ENCODE assay signal across 6 worm cellular contexts in the genomic region with DNA sequence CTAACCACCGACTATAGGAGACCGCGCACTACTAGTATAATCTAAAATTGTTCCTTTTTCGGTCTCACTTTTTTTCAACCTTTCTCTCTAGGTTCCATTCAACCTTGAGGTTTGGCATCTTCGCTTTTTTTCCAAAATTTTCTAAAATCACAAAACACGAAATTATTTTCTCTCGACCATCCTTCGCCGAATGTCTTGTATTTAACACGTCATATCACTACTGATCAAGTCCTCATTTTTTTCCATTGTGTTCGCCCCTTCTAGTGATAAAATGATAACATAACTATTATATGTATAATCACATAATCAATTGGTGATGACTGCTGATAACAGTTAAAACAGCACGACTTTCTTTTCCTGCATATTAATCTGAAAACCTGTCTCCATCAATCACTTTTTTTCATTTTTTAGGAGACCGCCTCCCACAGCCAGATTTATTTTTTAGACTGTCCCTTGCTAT.
TF ChIP-seq lines count a peak whose summit lies in the region.

A gene (plus strand): TSS at position 410 of the 460 bp plus-strand sequence.

TF ChIP-seq in whole organism, L1 larva, 84 proteins besides CTCF, POLR2A, EP300 and RAD21 (continues in another document):
- TF ChIP-seq fkh-10 (GFP tag; optimal IDR thresholded peaks at IDR 0.05; lab: Kevin White, UChicago) (no peak), lin-14 (GFP tag; optimal IDR thresholded peaks at IDR 0.05; lab: Kevin White, UChicago) (peak; percentile 43), unc-98 (GFP tag; IDR thresholded peaks at IDR 0.05; lab: Robert Waterston, UW) (no peak), nhr-84 (tag; optimal IDR thresholded peaks at IDR 0.05; lab: Kevin White, UChicago) (no peak), nhr-76 (tag; optimal IDR thresholded peaks at IDR 0.05; lab: Kevin White, UChicago) (no peak), C34B4.2 (tag; optimal IDR thresholded peaks at IDR 0.05; lab: Kevin White, UChicago) (no peak), aha-1 (tag; optimal IDR thresholded peaks at IDR 0.05; lab: Kevin White, UChicago) (no peak), nhr-85 (tag; lab: Kevin White, UChicago) (peak; percentile 71), nhr-11 (tag; optimal IDR thresholded peaks at IDR 0.05; lab: Kevin White, UChicago) (no peak), blmp-1 (tag; optimal IDR thresholded peaks at IDR 0.05; lab: Kevin White, UChicago) (peak; percentile 44), Y116A8C.19 (tag; optimal IDR thresholded peaks at IDR 0.05; lab: Kevin White, UChicago; ENCODE audit: borderline replicate concordance) (no peak), pax-3 (tag; optimal IDR thresholded peaks at IDR 0.05; lab: Kevin White, UChicago) (no peak), lsy-2 (tag; optimal IDR thresholded peaks at IDR 0.05; lab: Kevin White, UChicago) (no peak), nhr-90 (tag; optimal IDR thresholded peaks at IDR 0.05; lab: Kevin White, UChicago; ENCODE audit: poor library complexity) (peak; percentile 6)

TF ChIP-seq in whole organism, L2 larva, 48 proteins besides CTCF, POLR2A, EP300 and RAD21:
- TF ChIP-seq nhr-23 (tag; optimal IDR thresholded peaks at IDR 0.05; lab: Kevin White, UChicago) = no peak
- TF ChIP-seq sma-3 (GFP tag; optimal IDR thresholded peaks at IDR 0.05; lab: Kevin White, UChicago) = peak; percentile 61
- TF ChIP-seq peb-1 (tag; optimal IDR thresholded peaks at IDR 0.05; lab: Kevin White, UChicago) = no peak
- peak; percentile 97 for TF ChIP-seq fos-1 (tag; optimal IDR thresholded peaks at IDR 0.05; lab: Kevin White, UChicago)
- TF ChIP-seq nhr-25 (tag; optimal IDR thresholded peaks at IDR 0.05; lab: Kevin White, UChicago) = peak; percentile 55
- TF ChIP-seq sma-9 (GFP tag; optimal IDR thresholded peaks at IDR 0.05; lab: Kevin White, UChicago) = peak; percentile 32
- no peak for TF ChIP-seq sma-9 (tag; optimal IDR thresholded peaks at IDR 0.05; lab: Kevin White, UChicago)
- no peak for TF ChIP-seq nhr-12 (tag; optimal IDR thresholded peaks at IDR 0.05; lab: Kevin White, UChicago)
- TF ChIP-seq blmp-1 (tag; optimal IDR thresholded peaks at IDR 0.05; lab: Kevin White, UChicago; ENCODE audit: insufficient read depth) = peak; percentile 55
- TF ChIP-seq crh-2 (tag; optimal IDR thresholded peaks at IDR 0.05; lab: Kevin White, UChicago) = peak; percentile 36

TF ChIP-seq in whole organism, L3 larva, 47 proteins besides CTCF, POLR2A, EP300 and RAD21:
- TF ChIP-seq nhr-12 (tag; optimal IDR thresholded peaks at IDR 0.05; lab: Kevin White, UChicago) = no peak
- no peak for TF ChIP-seq unc-62 (GFP tag; optimal IDR thresholded peaks at IDR 0.05; lab: Kevin White, UChicago)
- peak in 1 of 3 experiments; percentile 67 for TF ChIP-seq elt-3 (tag; optimal IDR thresholded peaks at IDR 0.05; lab: Kevin White, UChicago)
- peak; percentile 36 for TF ChIP-seq pqm-1 (tag; optimal IDR thresholded peaks at IDR 0.05; lab: Kevin White, UChicago)
- no peak for TF ChIP-seq nhr-237 (tag; optimal IDR thresholded peaks at IDR 0.05; lab: Kevin White, UChicago)
- no peak for TF ChIP-seq nhr-77 (tag; optimal IDR thresholded peaks at IDR 0.05; lab: Kevin White, UChicago)
- no peak for TF ChIP-seq eor-1 (tag; optimal IDR thresholded peaks at IDR 0.05; lab: Kevin White, UChicago)
- TF ChIP-seq zag-1 (tag; optimal IDR thresholded peaks at IDR 0.05; lab: Kevin White, UChicago) = no peak
- TF ChIP-seq mdl-1 (tag; optimal IDR thresholded peaks at IDR 0.05; lab: Kevin White, UChicago) = no peak
- no peak for TF ChIP-seq elt-1 (tag; optimal IDR thresholded peaks at IDR 0.05; lab: Kevin White, UChicago)
- peak; percentile 97 for TF ChIP-seq elt-2 (tag; optimal IDR thresholded peaks at IDR 0.05; lab: Kevin White, UChicago)

TF ChIP-seq in whole organism, L4 larva, 104 proteins besides CTCF, POLR2A, EP300 and RAD21 (continues in another document):
- TF ChIP-seq lsy-2 (tag; optimal IDR thresholded peaks at IDR 0.05; lab: Kevin White, UChicago) (no peak), lin-1 (GFP tag; IDR thresholded peaks at IDR 0.05; lab: Robert Waterston, UW) (peak; percentile 84), dmd-6 (GFP tag; IDR thresholded peaks at IDR 0.05; lab: Robert Waterston, UW) (peak; percentile 85), nhr-41 (GFP tag; IDR thresholded peaks at IDR 0.05; lab: Robert Waterston, UW) (no peak), daf-16 (GFP tag; optimal IDR thresholded peaks at IDR 0.05; lab: Kevin White, UChicago) (no peak), daf-16 (tag; optimal IDR thresholded peaks at IDR 0.05; lab: Kevin White, UChicago) (peak; percentile 55), nhr-76 (tag; optimal IDR thresholded peaks at IDR 0.05; lab: Kevin White, UChicago) (no peak), tra-1 (GFP tag; IDR thresholded peaks at IDR 0.05; lab: Robert Waterston, UW) (peak; percentile 73; the same call in 1 of the 2 replicates), mdl-1 (tag; optimal IDR thresholded peaks at IDR 0.05; lab: Kevin White, UChicago) (peak in 1 of 2 experiments; percentile 35), lim-7 (GFP tag; IDR thresholded peaks at IDR 0.05; lab: Robert Waterston, UW) (no peak), nhr-28 (tag; optimal IDR thresholded peaks at IDR 0.05; lab: Kevin White, UChicago) (peak; percentile 85), hmg-1.1 (GFP tag; IDR thresholded peaks at IDR 0.05; lab: Robert Waterston, UW) (no peak), nhr-48 (tag; optimal IDR thresholded peaks at IDR 0.05; lab: Kevin White, UChicago) (peak; percentile 45), hlh-11 (tag; optimal IDR thresholded peaks at IDR 0.05; lab: Kevin White, UChicago) (peak; percentile 66), php-3 (GFP tag; IDR thresholded peaks at IDR 0.05; lab: Robert Waterston, UW) (peak; percentile 75), jun-1 (tag; optimal IDR thresholded peaks at IDR 0.05; lab: Kevin White, UChicago) (no peak), mxl-3 (GFP tag; optimal IDR thresholded peaks at IDR 0.05; lab: Kevin White, UChicago) (peak; percentile 46), ceh-32 (tag; optimal IDR thresholded peaks at IDR 0.05; lab: Kevin White, UChicago; ENCODE audit: poor library complexity) (no peak), nhr-77 (tag; optimal IDR thresholded peaks at IDR 0.05; lab: Kevin White, UChicago) (peak; percentile 64)

TF ChIP-seq in whole organism, late embryonic, 69 proteins besides CTCF, POLR2A, EP300 and RAD21:
- TF ChIP-seq ceh-18 (tag; optimal IDR thresholded peaks at IDR 0.05; lab: Kevin White, UChicago) = no peak
- peak; percentile 95 for TF ChIP-seq elt-2 (tag; optimal IDR thresholded peaks at IDR 0.05; lab: Kevin White, UChicago)

TF ChIP-seq in whole organism, young adult, 124 proteins besides CTCF, POLR2A, EP300 and RAD21:
- no peak for TF ChIP-seq snpc-1.3 (tag; optimal IDR thresholded peaks at IDR 0.05; lab: Kevin White, UChicago; ENCODE audit: insufficient read depth)
- TF ChIP-seq nhr-80 (tag; optimal IDR thresholded peaks at IDR 0.05; lab: Kevin White, UChicago) = peak; percentile 92
